Fruit fly (Drosophila melanogaster): ENCODE measurements around the gene CCHa1.

CCHa1 gene

DNA sequence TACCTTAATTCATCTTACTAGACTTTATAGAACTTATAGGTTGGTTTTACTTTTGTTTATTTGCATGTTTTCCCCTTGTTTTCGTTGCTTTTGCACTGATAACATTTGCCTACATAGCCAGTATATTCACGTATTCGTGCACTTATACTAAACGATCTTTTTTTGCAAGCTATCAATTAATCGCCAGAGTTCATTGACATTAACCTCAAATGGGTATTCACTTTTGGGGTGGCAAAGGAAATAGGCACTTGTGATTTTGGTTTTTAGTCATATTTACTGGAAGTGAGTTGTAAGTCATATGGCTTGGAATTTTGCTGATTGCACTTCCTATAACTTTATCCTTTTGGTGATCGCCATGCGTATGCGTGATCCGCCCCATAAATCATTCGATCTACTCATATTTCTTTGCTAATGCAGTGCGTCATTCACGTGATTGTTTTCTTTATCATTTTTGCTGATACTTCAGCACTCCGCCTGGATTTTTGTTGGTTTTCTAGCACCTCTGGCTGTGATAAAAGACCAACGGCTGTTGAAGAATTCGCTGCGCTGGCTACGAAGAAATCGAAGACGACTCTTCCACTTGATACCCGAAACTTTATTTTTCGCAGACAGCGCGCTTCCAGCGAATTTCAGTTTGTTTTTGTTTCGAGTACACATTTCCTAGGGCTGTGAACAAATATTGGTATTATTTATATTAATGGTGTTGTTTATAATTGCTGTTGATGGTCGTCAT is 28.6 kb downstream of the CCHa1 start:
- TF ChIP-seq insv (optimal IDR thresholded peaks at IDR 0.05) (no peak), Myc (optimal IDR thresholded peaks at IDR 0.05) (no peak), h (optimal IDR thresholded peaks at IDR 0.05) (no peak), ttk (optimal IDR thresholded peaks at IDR 0.05) (no peak), Sin3A (optimal IDR thresholded peaks at IDR 0.05) (no peak), psq (optimal IDR thresholded peaks at IDR 0.05) (no peak)

- TF ChIP-seq Sin3A (optimal IDR thresholded peaks at IDR 0.05) (no peak), psq (optimal IDR thresholded peaks at IDR 0.05) (no peak), insv (optimal IDR thresholded peaks at IDR 0.05) (no peak), Myc (optimal IDR thresholded peaks at IDR 0.05) (no peak), ttk (optimal IDR thresholded peaks at IDR 0.05) (no peak), h (optimal IDR thresholded peaks at IDR 0.05) (no peak)
Measured at dm6 chr3R:14065241-14065640, 31.4 kb downstream of the CCHa1 start.

DNA sequence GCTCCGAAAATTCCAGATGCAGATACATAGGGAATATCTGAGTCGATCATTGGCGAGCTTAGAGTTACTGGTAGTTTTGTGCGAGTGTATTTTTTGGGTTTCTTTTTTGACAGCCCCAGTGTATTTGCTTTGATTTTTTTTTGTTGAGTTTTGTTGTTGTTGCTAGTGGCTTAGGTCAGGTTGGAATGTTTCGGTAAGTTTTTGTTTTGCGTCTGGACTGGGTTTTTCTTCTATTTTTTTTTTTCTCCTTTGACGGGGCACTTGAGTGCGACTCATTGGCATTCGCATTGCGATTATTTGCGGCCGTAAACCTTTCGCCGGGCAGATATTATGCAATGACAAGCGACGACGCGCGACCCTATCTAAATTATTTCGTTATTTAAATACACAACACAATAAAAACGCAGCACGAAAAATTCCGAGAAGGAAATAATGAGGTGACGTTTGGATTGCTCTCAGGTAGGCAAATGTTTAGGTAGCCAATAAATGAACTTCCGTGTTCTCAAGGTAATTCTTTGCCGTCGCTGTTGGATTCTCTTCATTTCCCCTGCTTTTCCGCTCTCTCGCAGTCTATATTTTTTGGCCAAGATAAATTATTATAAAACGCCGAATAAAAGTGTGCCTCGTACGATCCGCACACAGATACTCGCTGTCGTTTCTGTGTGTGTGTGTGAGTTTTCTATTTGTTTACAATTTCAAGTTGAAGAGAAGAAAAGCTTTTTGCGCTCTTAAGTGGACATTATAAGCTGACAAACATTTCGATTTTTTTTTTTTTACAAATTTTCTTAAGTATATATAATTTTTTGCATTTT is 32.3 kb downstream of the CCHa1 start:
- no peak for TF ChIP-seq insv (optimal IDR thresholded peaks at IDR 0.05)
- no peak for TF ChIP-seq Myc (optimal IDR thresholded peaks at IDR 0.05)
- no peak for TF ChIP-seq ttk (optimal IDR thresholded peaks at IDR 0.05)
- TF ChIP-seq psq (optimal IDR thresholded peaks at IDR 0.05), result no peak
- TF ChIP-seq Sin3A (optimal IDR thresholded peaks at IDR 0.05), result no peak
- no peak for TF ChIP-seq h (optimal IDR thresholded peaks at IDR 0.05)

- TF ChIP-seq insv (optimal IDR thresholded peaks at IDR 0.05), result no peak
- no peak for TF ChIP-seq psq (optimal IDR thresholded peaks at IDR 0.05)
- TF ChIP-seq Sin3A (optimal IDR thresholded peaks at IDR 0.05), result no peak
- no peak for TF ChIP-seq ttk (optimal IDR thresholded peaks at IDR 0.05)
- TF ChIP-seq h (optimal IDR thresholded peaks at IDR 0.05), result no peak
- TF ChIP-seq Myc (optimal IDR thresholded peaks at IDR 0.05), result no peak
Measured at dm6 chr3R:14062869-14063543, 33.6 kb downstream of the CCHa1 start.

DNA sequence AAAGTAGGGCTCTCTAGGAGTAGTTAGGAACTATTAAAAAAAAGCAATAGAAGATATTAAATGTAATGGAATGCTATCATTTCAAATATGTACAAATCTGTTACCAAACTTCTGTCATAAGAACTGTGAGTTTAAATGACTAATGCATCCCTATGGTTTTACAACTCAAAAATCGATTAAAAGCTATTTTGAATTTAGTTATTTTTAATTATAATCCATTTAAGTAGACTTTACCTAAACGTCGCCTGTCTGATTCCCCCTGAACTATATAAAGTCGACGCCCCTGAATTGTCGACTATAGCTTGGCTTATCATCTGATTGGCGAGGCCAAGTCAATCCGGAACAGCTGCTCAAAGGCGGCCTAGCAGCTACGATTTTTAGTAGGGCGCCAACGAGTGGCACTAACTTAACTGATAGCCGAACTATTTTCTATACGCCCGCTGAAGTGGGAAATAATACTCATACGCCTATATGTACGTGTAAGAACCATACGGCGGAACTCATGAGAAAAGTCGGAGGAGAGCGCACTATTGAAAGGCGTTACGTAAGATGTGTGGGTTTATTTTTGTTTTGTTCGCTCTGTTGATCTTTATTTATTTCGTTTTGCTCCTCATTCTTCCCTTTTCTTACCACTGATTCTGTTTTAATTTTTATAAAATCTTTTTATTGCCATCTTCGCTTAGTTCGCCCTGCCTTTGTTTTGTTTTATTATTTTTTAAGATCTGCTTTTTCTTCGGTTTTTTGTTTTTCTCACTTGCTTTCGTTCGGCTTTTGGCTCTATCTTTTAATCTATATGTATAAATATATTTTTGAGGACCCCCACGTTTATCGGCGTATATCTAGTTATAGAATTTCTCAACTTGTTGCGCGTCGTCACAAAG is 34.4 kb downstream of the CCHa1 start:
- TF ChIP-seq ttk (optimal IDR thresholded peaks at IDR 0.05) (no peak), insv (optimal IDR thresholded peaks at IDR 0.05) (no peak), Sin3A (optimal IDR thresholded peaks at IDR 0.05) (no peak), psq (optimal IDR thresholded peaks at IDR 0.05) (no peak), Myc (optimal IDR thresholded peaks at IDR 0.05) (no peak), h (optimal IDR thresholded peaks at IDR 0.05) (no peak)

DNA sequence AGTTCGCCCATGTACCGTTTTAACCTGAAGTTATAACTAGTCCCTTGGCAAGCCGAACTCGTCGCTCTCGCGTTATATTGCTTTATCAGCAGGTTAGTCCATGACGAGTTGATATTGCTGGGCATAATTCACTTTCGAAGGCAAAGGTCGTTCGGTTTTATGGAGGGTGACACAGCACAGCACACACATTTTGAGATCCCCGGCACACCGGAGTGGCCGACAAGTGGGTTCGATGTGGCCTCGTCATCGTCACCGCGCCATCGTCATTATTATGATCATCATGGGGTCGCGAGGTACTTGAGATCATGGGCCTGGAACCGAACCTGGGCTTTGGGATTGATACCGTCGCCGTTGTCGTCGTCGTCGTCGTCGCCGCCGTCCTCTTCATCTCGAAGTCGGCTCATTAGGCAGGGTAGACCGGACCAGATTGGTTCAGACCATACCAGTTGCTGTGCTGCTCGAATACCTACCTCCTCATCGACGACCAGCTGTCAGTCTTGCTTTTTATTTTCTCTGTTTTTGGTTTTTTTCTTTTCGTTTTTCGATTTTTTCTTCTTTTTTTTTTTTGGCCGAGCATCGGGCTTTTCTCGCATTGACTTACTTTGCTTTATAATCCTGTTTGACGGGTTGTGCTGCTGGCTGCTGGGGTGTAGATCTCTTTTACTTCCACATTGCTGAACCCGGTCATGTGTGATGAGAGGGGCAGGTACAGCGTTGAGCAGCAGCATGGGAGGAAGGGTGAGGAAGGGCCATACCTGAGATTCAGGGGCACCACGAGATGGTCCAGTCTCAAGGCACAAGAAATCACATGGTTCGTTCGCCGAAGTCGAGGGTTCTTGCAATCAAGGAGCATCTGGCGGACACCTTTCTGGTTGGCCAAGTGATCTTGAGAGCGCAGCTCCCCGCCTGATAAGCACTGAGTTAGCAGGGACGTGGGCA is 35.3 kb downstream of the CCHa1 start:
- TF ChIP-seq insv (optimal IDR thresholded peaks at IDR 0.05) (no peak), Sin3A (optimal IDR thresholded peaks at IDR 0.05) (no peak), ttk (optimal IDR thresholded peaks at IDR 0.05) (no peak), Myc (optimal IDR thresholded peaks at IDR 0.05) (no peak), h (optimal IDR thresholded peaks at IDR 0.05) (no peak), psq (optimal IDR thresholded peaks at IDR 0.05) (no peak)

- TF ChIP-seq ttk (optimal IDR thresholded peaks at IDR 0.05) (no peak), Sin3A (optimal IDR thresholded peaks at IDR 0.05) (no peak), insv (optimal IDR thresholded peaks at IDR 0.05) (no peak), psq (optimal IDR thresholded peaks at IDR 0.05) (no peak), h (optimal IDR thresholded peaks at IDR 0.05) (no peak), Myc (optimal IDR thresholded peaks at IDR 0.05) (no peak)
Measured at dm6 chr3R:14060399-14060798, 36.2 kb downstream of the CCHa1 start.

DNA sequence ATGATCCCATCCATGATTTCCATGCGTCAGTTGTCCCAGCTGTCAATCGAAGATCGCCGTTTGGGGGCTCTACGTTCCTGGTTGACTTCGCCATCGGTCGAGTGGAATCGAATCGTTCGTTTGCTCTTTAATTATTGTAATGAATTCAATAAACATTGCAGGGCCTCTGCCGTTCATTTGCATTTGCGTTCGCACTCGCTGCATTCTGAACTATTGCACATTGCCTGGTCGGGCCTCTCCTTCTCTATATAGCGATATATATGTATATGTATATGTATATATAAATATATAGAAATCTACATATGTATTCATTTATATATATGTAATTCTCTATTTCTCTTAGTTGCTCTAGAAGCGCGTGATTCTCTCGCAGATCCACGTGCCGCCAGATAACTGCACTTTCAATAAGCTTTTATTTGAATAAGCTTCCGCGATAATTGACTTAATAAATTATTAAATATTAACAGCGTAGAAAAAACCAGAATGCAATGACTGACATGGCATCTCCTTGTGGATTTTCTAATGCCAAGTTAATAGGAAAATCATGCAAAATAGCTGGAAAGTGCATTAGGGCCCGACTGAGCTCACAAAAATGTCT is 36.8 kb downstream of the CCHa1 start:
- TF ChIP-seq psq (optimal IDR thresholded peaks at IDR 0.05) (no peak), Myc (optimal IDR thresholded peaks at IDR 0.05) (no peak), insv (optimal IDR thresholded peaks at IDR 0.05) (no peak)

- TF ChIP-seq insv (optimal IDR thresholded peaks at IDR 0.05), result no peak
- no peak for TF ChIP-seq Sin3A (optimal IDR thresholded peaks at IDR 0.05)
- TF ChIP-seq psq (optimal IDR thresholded peaks at IDR 0.05), result no peak
- no peak for TF ChIP-seq Myc (optimal IDR thresholded peaks at IDR 0.05)
- no peak for TF ChIP-seq h (optimal IDR thresholded peaks at IDR 0.05)
- TF ChIP-seq ttk (optimal IDR thresholded peaks at IDR 0.05), result no peak
Measured at dm6 chr3R:14058531-14059431, 37.9 kb downstream of the CCHa1 start.
